Worm (Caenorhabditis elegans): Measurements from ENCODE around the gene C17C3.24.

- TF ChIP-seq ama-1 (optimal IDR thresholded peaks at IDR 0.05) (no peak), nhr-237 (tag; optimal IDR thresholded peaks at IDR 0.05) (no peak)
Observed at ce11 chrII:5511417-5512353, 29.9 kb downstream of the C17C3.24 start.

Measured in whole organism, L2 larva.